Comparison of ENCODE assay signal across 5 fruit fly cellular contexts in genomic region chr2L:7422429-7423283, dm6.
TF ChIP-seq lines count a peak whose summit lies in the region.

No protein-coding gene starts in this region.

TF ChIP-seq in whole organism, adult, 20 proteins besides CTCF, POLR2A, EP300 and RAD21 (continued from another document):
- TF ChIP-seq CG14711 (tag; optimal IDR thresholded peaks at IDR 0.05; lab: Kevin White, UChicago) = no peak
- TF ChIP-seq CG1620 (GFP tag; optimal IDR thresholded peaks at IDR 0.05; lab: Kevin White, UChicago) = no peak

TF ChIP-seq in whole organism, embryonic, 481 proteins besides CTCF, POLR2A, EP300 and RAD21 (continued from another document and continues in another):
- 0 out of 2 replicates have a peak, but pooled peaks have one; percentile 13 for TF ChIP-seq gsb (GFP tag; IDR thresholded peaks at IDR 0.05; lab: Robert Waterston, UW)
- peak; percentile 78 for TF ChIP-seq sens (GFP tag; lab: Kevin White, UChicago)
- no peak for TF ChIP-seq insv (GFP tag; optimal IDR thresholded peaks at IDR 0.05; lab: Kevin White, UChicago)
- peak; percentile 0 for TF ChIP-seq CG15601 (tag; optimal IDR thresholded peaks at IDR 0.05; lab: Kevin White, UChicago)
- no peak for TF ChIP-seq CG17568 (GFP tag; optimal IDR thresholded peaks at IDR 0.05; lab: Kevin White, UChicago)
- TF ChIP-seq vnd (GFP tag; IDR thresholded peaks at IDR 0.05; lab: Robert Waterston, UW; ENCODE audit: partially characterized antibody) = no peak
- no peak for TF ChIP-seq pnt (GFP tag; optimal IDR thresholded peaks at IDR 0.05; lab: Kevin White, UChicago)
- peak; percentile 2 for TF ChIP-seq CG12391 (tag; optimal IDR thresholded peaks at IDR 0.05; lab: Kevin White, UChicago)
- peak; percentile 27 for TF ChIP-seq gem (tag; optimal IDR thresholded peaks at IDR 0.05; lab: Kevin White, UChicago)
- TF ChIP-seq ATbp (GFP tag; optimal IDR thresholded peaks at IDR 0.05; lab: Kevin White, UChicago) = peak; percentile 22
- TF ChIP-seq dmrt99B (tag; optimal IDR thresholded peaks at IDR 0.05; lab: Kevin White, UChicago) = peak; percentile 15
- no peak for TF ChIP-seq CG15696 (tag; optimal IDR thresholded peaks at IDR 0.05; lab: Kevin White, UChicago)
- TF ChIP-seq H15 (GFP tag; IDR thresholded peaks at IDR 0.05; lab: Robert Waterston, UW) = 0 out of 3 replicates have a peak, but pooled peaks have one; percentile 11
- TF ChIP-seq Med (GFP tag; lab: Kevin White, UChicago) = peak; percentile 68
- TF ChIP-seq Drgx (GFP tag; IDR thresholded peaks at IDR 0.05; lab: Robert Waterston, UW) = peak; percentile 65
- TF ChIP-seq Blimp-1 (GFP tag; optimal IDR thresholded peaks at IDR 0.05; lab: Kevin White, UChicago) = peak; percentile 2
- no peak for TF ChIP-seq Abd-B (GFP tag; optimal IDR thresholded peaks at IDR 0.05; lab: Kevin White, UChicago)
- TF ChIP-seq CG8089 (GFP tag; optimal IDR thresholded peaks at IDR 0.05; lab: Kevin White, UChicago) = no peak
- TF ChIP-seq Sox100B (GFP tag; optimal IDR thresholded peaks at IDR 0.05; lab: Kevin White, UChicago) = peak; percentile 4
- peak; percentile 6 for TF ChIP-seq Ssrp (tag; optimal IDR thresholded peaks at IDR 0.05; lab: Kevin White, UChicago)
- TF ChIP-seq CG5180 (GFP tag; optimal IDR thresholded peaks at IDR 0.05; lab: Kevin White, UChicago) = no peak
- TF ChIP-seq CG4328 (GFP tag; optimal IDR thresholded peaks at IDR 0.05; lab: Kevin White, UChicago) = no peak
- peak; percentile 27 for TF ChIP-seq tio (GFP tag; optimal IDR thresholded peaks at IDR 0.05; lab: Kevin White, UChicago)
- no peak for TF ChIP-seq so (GFP tag; IDR thresholded peaks at IDR 0.05; lab: Robert Waterston, UW)
- peak; percentile 58; the same call in 1 of the 3 replicates for TF ChIP-seq ci (GFP tag; IDR thresholded peaks at IDR 0.05; lab: Robert Waterston, UW)
- TF ChIP-seq chn (GFP tag; optimal IDR thresholded peaks at IDR 0.05; lab: Kevin White, UChicago) = no peak
- TF ChIP-seq CG4820 (GFP tag; optimal IDR thresholded peaks at IDR 0.05; lab: Kevin White, UChicago) = peak; percentile 21
- TF ChIP-seq CG16813 (GFP tag; IDR thresholded peaks at IDR 0.05; lab: Robert Waterston, UW; ENCODE audit: partially characterized antibody) = no peak
- TF ChIP-seq E2f2 (GFP tag; IDR thresholded peaks at IDR 0.05; lab: Robert Waterston, UW) = peak; percentile 22; the same call in 1 of the 2 replicates
- peak; percentile 28; the same call in 1 of the 2 replicates for TF ChIP-seq rib (GFP tag; IDR thresholded peaks at IDR 0.05; lab: Robert Waterston, UW)
- no peak for TF ChIP-seq CG10209 (GFP tag; optimal IDR thresholded peaks at IDR 0.05; lab: Kevin White, UChicago)
- 0 out of 3 replicates have a peak, but pooled peaks have one; percentile 21 for TF ChIP-seq sr (GFP tag; IDR thresholded peaks at IDR 0.05; lab: Robert Waterston, UW)

TF ChIP-seq in whole organism, prepupa, 60 proteins besides CTCF, POLR2A, EP300 and RAD21 (continued from another document and continues in another):
- TF ChIP-seq Eip93F (GFP tag; optimal IDR thresholded peaks at IDR 0.05; lab: Kevin White, UChicago) = no peak
- peak; percentile 78 for TF ChIP-seq acj6 (GFP tag; optimal IDR thresholded peaks at IDR 0.05; lab: Kevin White, UChicago)
- TF ChIP-seq eg (GFP tag; IDR thresholded peaks at IDR 0.05; lab: Robert Waterston, UW) = peak; percentile 68; the same call in 1 of the 3 replicates
- TF ChIP-seq CG6163 (GFP tag; IDR thresholded peaks at IDR 0.05; lab: Robert Waterston, UW) = peak; percentile 89
- TF ChIP-seq esn (GFP tag; optimal IDR thresholded peaks at IDR 0.05; lab: Kevin White, UChicago) = peak; percentile 92
- peak; percentile 80 for TF ChIP-seq Smox (GFP tag; optimal IDR thresholded peaks at IDR 0.05; lab: Kevin White, UChicago)
- peak; percentile 86 for TF ChIP-seq lz (GFP tag; optimal IDR thresholded peaks at IDR 0.05; lab: Kevin White, UChicago)
- TF ChIP-seq CG6808 (GFP tag; optimal IDR thresholded peaks at IDR 0.05; lab: Kevin White, UChicago) = peak; percentile 74
- TF ChIP-seq CG10631 (GFP tag; optimal IDR thresholded peaks at IDR 0.05; lab: Kevin White, UChicago) = peak; percentile 80
- TF ChIP-seq achi (GFP tag; optimal IDR thresholded peaks at IDR 0.05; lab: Kevin White, UChicago) = peak; percentile 70
- TF ChIP-seq Hr38 (GFP tag; optimal IDR thresholded peaks at IDR 0.05; lab: Kevin White, UChicago) = no peak
- peak; percentile 83 for TF ChIP-seq CG6276 (GFP tag; optimal IDR thresholded peaks at IDR 0.05; lab: Kevin White, UChicago)
- TF ChIP-seq CG4318 (GFP tag; optimal IDR thresholded peaks at IDR 0.05; lab: Kevin White, UChicago) = peak; percentile 85
- peak; percentile 86 for TF ChIP-seq CG31627 (GFP tag; optimal IDR thresholded peaks at IDR 0.05; lab: Kevin White, UChicago)
- peak; percentile 98 for TF ChIP-seq dsx (GFP tag; optimal IDR thresholded peaks at IDR 0.05; lab: Kevin White, UChicago; ENCODE audit: poor library complexity, severe bottlenecking)
- peak; percentile 43 for TF ChIP-seq CG11902 (GFP tag; optimal IDR thresholded peaks at IDR 0.05; lab: Kevin White, UChicago)
- peak; percentile 74 for TF ChIP-seq CG6792 (GFP tag; optimal IDR thresholded peaks at IDR 0.05; lab: Kevin White, UChicago)
- TF ChIP-seq CG15336 (GFP tag; IDR thresholded peaks at IDR 0.05; lab: Robert Waterston, UW) = peak; percentile 77
- peak; percentile 41 for TF ChIP-seq CG10669 (GFP tag; optimal IDR thresholded peaks at IDR 0.05; lab: Kevin White, UChicago)
- peak; percentile 64 for TF ChIP-seq Blimp-1 (GFP tag; optimal IDR thresholded peaks at IDR 0.05; lab: Kevin White, UChicago)
- peak; percentile 38 for TF ChIP-seq CG8319 (GFP tag; optimal IDR thresholded peaks at IDR 0.05; lab: Kevin White, UChicago)
- TF ChIP-seq Eip75B (GFP tag; optimal IDR thresholded peaks at IDR 0.05; lab: Kevin White, UChicago) = peak; percentile 79
- TF ChIP-seq CG8632 (GFP tag; optimal IDR thresholded peaks at IDR 0.05; lab: Kevin White, UChicago) = peak; percentile 77
- TF ChIP-seq Sox102F (GFP tag; optimal IDR thresholded peaks at IDR 0.05; lab: Kevin White, UChicago) = peak; percentile 51
- no peak for TF ChIP-seq CG7368 (GFP tag; optimal IDR thresholded peaks at IDR 0.05; lab: Kevin White, UChicago)
- peak; percentile 53 for TF ChIP-seq Sox14 (GFP tag; optimal IDR thresholded peaks at IDR 0.05; lab: Kevin White, UChicago)
- TF ChIP-seq CG3032 (tag; optimal IDR thresholded peaks at IDR 0.05; lab: Kevin White, UChicago) = peak; percentile 66
- peak; percentile 54 for TF ChIP-seq fd59A (GFP tag; optimal IDR thresholded peaks at IDR 0.05; lab: Kevin White, UChicago)
- peak; percentile 77 for TF ChIP-seq Lpt (GFP tag; optimal IDR thresholded peaks at IDR 0.05; lab: Kevin White, UChicago)
- TF ChIP-seq vri (GFP tag; optimal IDR thresholded peaks at IDR 0.05; lab: Kevin White, UChicago) = peak; percentile 48
- TF ChIP-seq CG11762 (GFP tag; optimal IDR thresholded peaks at IDR 0.05; lab: Kevin White, UChicago; ENCODE audit: insufficient read depth) = peak; percentile 55
- peak; percentile 62 for TF ChIP-seq CG16779 (tag; optimal IDR thresholded peaks at IDR 0.05; lab: Kevin White, UChicago)
- peak; percentile 75 for TF ChIP-seq Met (GFP tag; optimal IDR thresholded peaks at IDR 0.05; lab: Kevin White, UChicago)

TF ChIP-seq in whole organism, pupa, 21 proteins besides CTCF, POLR2A, EP300 and RAD21 (continued from another document):
- TF ChIP-seq fd96Ca (GFP tag; IDR thresholded peaks at IDR 0.05; lab: Robert Waterston, UW) (peak; percentile 70; the same call in 2 of the 3 replicates), CG8159 (tag; optimal IDR thresholded peaks at IDR 0.05; lab: Kevin White, UChicago) (peak; percentile 83)

TF ChIP-seq in whole organism, wandering third instar larva, 38 proteins besides CTCF, POLR2A, EP300 and RAD21 (continued from another document):
- TF ChIP-seq psq (GFP tag; optimal IDR thresholded peaks at IDR 0.05; lab: Kevin White, UChicago) (peak; percentile 84), usp (GFP tag; optimal IDR thresholded peaks at IDR 0.05; lab: Kevin White, UChicago) (no peak), Myc (optimal IDR thresholded peaks at IDR 0.05; lab: Kevin White, UChicago) (no peak), rgr (GFP tag; optimal IDR thresholded peaks at IDR 0.05; lab: Kevin White, UChicago) (peak; percentile 66), Jra (GFP tag; optimal IDR thresholded peaks at IDR 0.05; lab: Kevin White, UChicago) (peak; percentile 94), tai (GFP tag; optimal IDR thresholded peaks at IDR 0.05; lab: Kevin White, UChicago) (peak; percentile 78), N (GFP tag; optimal IDR thresholded peaks at IDR 0.05; lab: Kevin White, UChicago) (peak; percentile 23), dmrt93B (GFP tag; optimal IDR thresholded peaks at IDR 0.05; lab: Kevin White, UChicago) (peak; percentile 55)
